Worm (Caenorhabditis elegans) whole organism, young adult: ENCODE results near the gene F11G11.5.

Source experiments
- B0261.1 ChIP-seq: sonication (generic microtip); optimal IDR thresholded peaks from 2 replicates; lab custom pipeline; 2016; ENCODE audit warnings: mild to moderate bottlenecking, missing genetic modification characterization, moderate library complexity, missing compliant biosample characterization
- ZK185.1 ChIP-seq: sonication (generic microtip); optimal IDR thresholded peaks from 2 replicates; lab custom pipeline; 2016; ENCODE audit warnings: mild to moderate bottlenecking, missing genetic modification characterization, missing compliant biosample characterization; ENCODE audit not compliant: poor library complexity, severe bottlenecking
- akir-1 ChIP-seq: fragments of 200-800 bp; sonication (Bioruptor generic); optimal IDR thresholded peaks from 2 replicates; lab custom pipeline; 2018; ENCODE audit warnings: mild to moderate bottlenecking, missing genetic modification characterization, moderate library complexity, missing compliant biosample characterization
- nfya-1 ChIP-seq: sonication (generic microtip); optimal IDR thresholded peaks from 2 replicates; lab custom pipeline; 2017; ENCODE audit warnings: antibody characterized with exemption, missing compliant biosample characterization, missing genetic modification characterization, borderline replicate concordance; ENCODE audit not compliant: insufficient read depth
- nhr-120 ChIP-seq: fragments of 200-800 bp; sonication (Bioruptor generic); IDR thresholded peaks from 2 replicates; pipeline ENCODE4 v1.3.6; 2022; ENCODE audit warnings: missing genetic modification characterization, missing compliant biosample characterization
- pha-4 ChIP-seq: fragments of 150-350 bp; sonication (generic microtip); optimal IDR thresholded peaks from 2 replicates; lab custom pipeline; 2014; ENCODE audit warnings: missing biosample characterization, missing genetic modification reagents, missing genetic modification characterization
- sea-2 ChIP-seq: fragments of 200-800 bp; sonication (Bioruptor generic); IDR thresholded peaks from 2 replicates; pipeline ENCODE4 v1.3.6; 2022; ENCODE audit warnings: missing genetic modification characterization, missing compliant biosample characterization
- snpc-4 ChIP-seq, 5 experiments: fragments of 150-350 bp in 1 of 5; sonication (generic microtip) in 4 of 5; optimal IDR thresholded peaks; 2 replicates each; lab custom pipeline; 2014 to 2018; ENCODE audit warnings: missing genetic modification characterization in 5 of 5, missing biosample characterization in 3 of 5, antibody characterized with exemption in 2 of 5, mild to moderate bottlenecking in 2 of 5, missing compliant biosample characterization in 2 of 5, missing genotype in 2 of 5, moderate library complexity in 2 of 5, missing genetic modification reagents in 1 of 5
- sptf-2 ChIP-seq: fragments of 200-800 bp; sonication (Bioruptor generic); optimal IDR thresholded peaks from 2 replicates; lab custom pipeline; 2018; ENCODE audit warnings: mild to moderate bottlenecking, missing genetic modification characterization, missing compliant biosample characterization

DNA sequence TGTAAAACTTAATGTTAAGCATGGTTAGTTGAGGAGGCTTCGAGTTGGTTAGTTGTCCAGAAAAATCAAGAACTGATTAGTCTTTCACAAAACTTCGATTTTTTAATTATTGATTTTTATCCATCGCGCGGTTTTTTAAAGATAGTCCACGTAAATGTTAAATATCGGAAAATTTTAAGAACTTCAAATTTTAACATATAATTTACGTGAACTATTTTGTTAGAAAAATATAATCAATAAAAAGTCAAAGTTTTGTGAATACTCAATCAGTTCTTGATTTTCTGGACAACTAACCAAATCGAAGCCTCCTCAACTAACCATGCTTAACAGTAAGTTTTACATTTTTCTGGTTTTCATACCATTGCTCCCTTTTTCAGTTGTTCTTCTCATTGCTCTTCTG lies 23.0 kb upstream of the F11G11.5 start, which contains the start of the genes C33F10.11 and C33F10.1:
- TF ChIP-seq sptf-2 (GFP tag; lab: Kevin White, UChicago) (no peak), nhr-120 (no peak), sea-2 (GFP tag; lab: Robert Waterston, UW) (no peak), nfya-1 (no peak), B0261.1 (tag; lab: Kevin White, UChicago) (no peak), ZK185.1 (no peak), snpc-4 (GFP tag; optimal IDR thresholded peaks at IDR 0.05; lab: Kevin White, UChicago) (no peak), snpc-4 (tag; optimal IDR thresholded peaks at IDR 0.05; lab: Kevin White, UChicago) (no peak), pha-4 (tag; lab: Kevin White, UChicago) (no peak), akir-1 (no peak)
